Worm (Caenorhabditis elegans) whole organism, L1 larva: ENCODE data around the gene F19B10.3.

Experiments used
- C34B4.2 ChIP-seq: sonication (generic microtip); optimal IDR thresholded peaks from 2 replicates; lab custom pipeline; 2017; ENCODE audit warnings: mild to moderate bottlenecking, missing genetic modification characterization, missing compliant biosample characterization
- F16B12.6 ChIP-seq: fragments of 150-350 bp; optimal IDR thresholded peaks from 2 replicates; lab custom pipeline; 2014; ENCODE audit warnings: missing biosample characterization, missing genetic modification characterization
- Y116A8C.19 ChIP-seq: sonication (generic microtip); optimal IDR thresholded peaks from 2 replicates; lab custom pipeline; 2016; ENCODE audit warnings: missing compliant biosample characterization, missing genetic modification characterization, borderline replicate concordance
- aha-1 ChIP-seq: fragments of 150-350 bp; optimal IDR thresholded peaks from 2 replicates; lab custom pipeline; 2014; ENCODE audit warnings: missing biosample characterization, missing genetic modification characterization
- alr-1 ChIP-seq: fragments of 200-800 bp; sonication (Bioruptor generic); optimal IDR thresholded peaks from 2 replicates; lab custom pipeline; 2018; ENCODE audit warnings: borderline replicate concordance, mild to moderate bottlenecking, missing genetic modification characterization, missing compliant biosample characterization
- ama-1 ChIP-seq: fragments of 150-350 bp; optimal IDR thresholded peaks from 2 replicates; lab custom pipeline; 2014
- ceh-63 ChIP-seq: fragments of 200-800 bp; sonication (Bioruptor generic); optimal IDR thresholded peaks from 2 replicates; lab custom pipeline; 2018; ENCODE audit warnings: mild to moderate bottlenecking, missing genetic modification characterization, missing compliant biosample characterization
- ceh-8 ChIP-seq: fragments of 200-800 bp; sonication (Bioruptor generic); optimal IDR thresholded peaks from 2 replicates; lab custom pipeline; 2018; ENCODE audit warnings: mild to moderate bottlenecking, missing genetic modification characterization, moderate library complexity, missing compliant biosample characterization
- ceh-82 ChIP-seq, 3 experiments: fragments of 150-350 bp in 1 of 3; sonication (generic microtip) in 2 of 3; optimal IDR thresholded peaks; 2 replicates each; lab custom pipeline; 2014 to 2017; ENCODE audit warnings: missing biosample characterization in 3 of 3, missing genetic modification characterization in 3 of 3
- ceh-88 ChIP-seq: fragments of 200-800 bp; sonication (Bioruptor generic); IDR thresholded peaks from 2 replicates; pipeline ENCODE4 v1.3.6; 2022; ENCODE audit warnings: missing genetic modification characterization, missing compliant biosample characterization
- ceh-90 ChIP-seq: sonication (generic microtip); optimal IDR thresholded peaks from 2 replicates; lab custom pipeline; 2016; ENCODE audit warnings: missing genetic modification characterization, missing compliant biosample characterization
- dpl-1 ChIP-seq, 3 experiments: fragments of 150-350 bp in 2 of 3; sonication (generic microtip) in 1 of 3; optimal IDR thresholded peaks; 2 replicates each; lab custom pipeline; 2014 to 2017; ENCODE audit warnings: missing biosample characterization in 3 of 3, missing genetic modification characterization in 3 of 3, missing genetic modification reagents in 3 of 3
- efl-1 ChIP-seq, 4 experiments: fragments of 150-350 bp; optimal IDR thresholded peaks in 3 of 4; peaks in 1 of 4; 1 replicate in 1 of 4; 2 replicates in 3 of 4; lab custom pipeline; 2014; ENCODE audit warnings: missing biosample characterization in 2 of 4, missing genetic modification characterization in 2 of 4, missing genetic modification reagents in 2 of 4
- elt-3 ChIP-seq, 6 experiments: fragments of 150-350 bp in 1 of 6; sonication (generic microtip); optimal IDR thresholded peaks; 2 replicates each; lab custom pipeline; 2017 to 2018; ENCODE audit warnings: missing biosample characterization in 6 of 6, missing genetic modification characterization in 6 of 6, inconsistent platforms in 1 of 6
- fkh-4 ChIP-seq: sonication (generic microtip); optimal IDR thresholded peaks from 2 replicates; lab custom pipeline; 2016; ENCODE audit warnings: missing compliant biosample characterization, missing genetic modification characterization, borderline replicate concordance
- fkh-8 ChIP-seq: sonication (generic microtip); optimal IDR thresholded peaks from 2 replicates; lab custom pipeline; 2016; ENCODE audit warnings: mild to moderate bottlenecking, missing genetic modification characterization, missing compliant biosample characterization
- fos-1 ChIP-seq: fragments of 150-350 bp; optimal IDR thresholded peaks from 2 replicates; lab custom pipeline; 2014; ENCODE audit warnings: missing biosample characterization, missing genetic modification characterization
- hlh-4 ChIP-seq: sonication (generic microtip); optimal IDR thresholded peaks from 2 replicates; lab custom pipeline; 2016; ENCODE audit warnings: mild to moderate bottlenecking, missing genetic modification characterization, missing compliant biosample characterization
- hpl-2 ChIP-seq: fragments of 150-350 bp; optimal IDR thresholded peaks from 2 replicates; lab custom pipeline; 2014; ENCODE audit warnings: missing biosample characterization, missing genetic modification reagents, missing genetic modification characterization
- irx-1 ChIP-seq: sonication (generic microtip); optimal IDR thresholded peaks from 2 replicates; lab custom pipeline; 2016; ENCODE audit warnings: missing genetic modification characterization, missing compliant biosample characterization
- isw-1 ChIP-seq: fragments of 200-800 bp; sonication (Bioruptor generic); IDR thresholded peaks from 2 replicates; pipeline ENCODE4 v1.3.6; 2022; ENCODE audit warnings: missing genetic modification characterization, missing compliant biosample characterization
- lin-13 ChIP-seq: fragments of 150-350 bp; optimal IDR thresholded peaks from 2 replicates; lab custom pipeline; 2014; ENCODE audit warnings: missing biosample characterization, missing genetic modification reagents, missing genetic modification characterization
- lin-15B ChIP-seq: fragments of 150-350 bp; sonication (generic microtip); optimal IDR thresholded peaks from 3 replicates; lab custom pipeline; 2014; ENCODE audit warnings: missing biosample characterization, missing genetic modification characterization
- lin-35 ChIP-seq, 2 experiments: fragments of 150-350 bp; optimal IDR thresholded peaks; 2 replicates each; lab custom pipeline; 2014; ENCODE audit warnings: missing biosample characterization in 2 of 2, missing genetic modification characterization in 2 of 2, missing genetic modification reagents in 2 of 2
- lin-39 ChIP-seq: fragments of 150-350 bp; optimal IDR thresholded peaks from 2 replicates; lab custom pipeline; 2014; ENCODE audit warnings: missing biosample characterization, missing genetic modification reagents, missing genetic modification characterization
- mab-9 ChIP-seq: fragments of 200-800 bp; sonication (Bioruptor generic); IDR thresholded peaks from 2 replicates; pipeline ENCODE4 v1.3.6; 2022; ENCODE audit warnings: missing genetic modification reagents, missing genetic modification characterization, missing compliant biosample characterization
- nhr-11 ChIP-seq: fragments of 150-350 bp; optimal IDR thresholded peaks from 2 replicates; lab custom pipeline; 2014; ENCODE audit warnings: missing biosample characterization, missing genetic modification characterization
- nhr-12 ChIP-seq: sonication (generic microtip); optimal IDR thresholded peaks from 2 replicates; lab custom pipeline; 2017; ENCODE audit warnings: missing biosample characterization, missing genetic modification characterization
- nhr-20 ChIP-seq: sonication (generic microtip); optimal IDR thresholded peaks from 2 replicates; lab custom pipeline; 2016; ENCODE audit warnings: mild to moderate bottlenecking, missing genetic modification characterization, missing compliant biosample characterization
- nhr-237 ChIP-seq: fragments of 150-350 bp; optimal IDR thresholded peaks from 2 replicates; lab custom pipeline; 2014; ENCODE audit warnings: missing biosample characterization, missing genetic modification characterization
- nhr-85 ChIP-seq: sonication (generic microtip); peaks from one replicate; lab custom pipeline; 2016; ENCODE audit warnings: missing genetic modification characterization, inconsistent platforms, missing compliant biosample characterization
- pqm-1 ChIP-seq: sonication (generic microtip); optimal IDR thresholded peaks from 3 replicates; lab custom pipeline; 2017; ENCODE audit warnings: missing biosample characterization, missing genetic modification characterization
- rnt-1 ChIP-seq: sonication (generic microtip); optimal IDR thresholded peaks from 2 replicates; lab custom pipeline; 2016; ENCODE audit warnings: mild to moderate bottlenecking, missing genetic modification characterization, moderate library complexity, missing compliant biosample characterization
- skn-1 ChIP-seq: fragments of 150-350 bp; optimal IDR thresholded peaks from 2 replicates; lab custom pipeline; 2014; ENCODE audit warnings: missing biosample characterization, missing genetic modification characterization
- snpc-4 ChIP-seq: fragments of 150-350 bp; optimal IDR thresholded peaks from 2 replicates; lab custom pipeline; 2014; ENCODE audit warnings: missing biosample characterization, missing genetic modification characterization
- sox-4 ChIP-seq: sonication (generic microtip); optimal IDR thresholded peaks from 2 replicates; lab custom pipeline; 2016; ENCODE audit warnings: missing genetic modification characterization, missing compliant biosample characterization
- sup-37 ChIP-seq: fragments of 200-800 bp; sonication (Bioruptor generic); optimal IDR thresholded peaks from 2 replicates; lab custom pipeline; 2018; ENCODE audit warnings: mild to moderate bottlenecking, missing genetic modification characterization, missing compliant biosample characterization
- tbx-2 ChIP-seq: sonication (generic microtip); optimal IDR thresholded peaks from 2 replicates; lab custom pipeline; 2016; ENCODE audit warnings: missing genetic modification characterization, missing compliant biosample characterization
- unc-98 ChIP-seq: fragments of 200-800 bp; sonication (Bioruptor generic); IDR thresholded peaks from 2 replicates; pipeline ENCODE4 v1.3.6; 2022; ENCODE audit warnings: missing genetic modification characterization, missing compliant biosample characterization
- xbp-1 ChIP-seq: sonication (generic microtip); optimal IDR thresholded peaks from 2 replicates; lab custom pipeline; 2016; ENCODE audit warnings: missing genetic modification characterization, missing compliant biosample characterization
- zip-4 ChIP-seq: fragments of 200-800 bp; sonication (Bioruptor generic); optimal IDR thresholded peaks from 2 replicates; lab custom pipeline; 2018; ENCODE audit warnings: mild to moderate bottlenecking, missing genetic modification characterization, moderate library complexity, missing compliant biosample characterization

The F19B10.3 gene

ce11 chrII:3682770-3683234 is 18.2 kb downstream of the F19B10.3 start, which contains the start of gene F19B10.1 (continued):
- peak; percentile 68 for TF ChIP-seq xbp-1
- TF ChIP-seq lin-35 (GFP tag; optimal IDR thresholded peaks at IDR 0.05; lab: Kevin White, UChicago) = peak; percentile 88 to 98
- TF ChIP-seq ceh-88 = no peak
- TF ChIP-seq F16B12.6 (tag; lab: Kevin White, UChicago) = peak; percentile 97
- peak; percentile 73 for TF ChIP-seq lin-39 (tag; lab: Kevin White, UChicago)
- peak; percentile 72 for TF ChIP-seq lin-13
- TF ChIP-seq nhr-85 (tag; lab: Kevin White, UChicago) = peak; percentile 91
- TF ChIP-seq fkh-8 (tag; lab: Kevin White, UChicago) = no peak
- no peak for TF ChIP-seq ama-1 (lab: Kevin White, UChicago)
- TF ChIP-seq rnt-1 (tag; lab: Kevin White, UChicago) = peak; percentile 77
- TF ChIP-seq sox-4 (tag; lab: Kevin White, UChicago) = no peak
- no peak for TF ChIP-seq ceh-63
- TF ChIP-seq Y116A8C.19 = no peak
- peak; percentile 31; the same call in 1 of the 2 replicates for TF ChIP-seq isw-1 (GFP tag; lab: Robert Waterston, UW)
- no peak for TF ChIP-seq hlh-4 (tag; lab: Kevin White, UChicago)
- TF ChIP-seq irx-1 (tag; lab: Kevin White, UChicago) = peak; percentile 59
- TF ChIP-seq ceh-8 (GFP tag; lab: Kevin White, UChicago) = no peak
- peak; percentile 52 for TF ChIP-seq lin-15B
- 0 out of 2 replicates have a peak, but pooled peaks have one; percentile 23 for TF ChIP-seq mab-9
- peak in 3 of 6 experiments; percentile 62 to 95 (median 85) for TF ChIP-seq elt-3 (tag; optimal IDR thresholded peaks at IDR 0.05; lab: Kevin White, UChicago)
- TF ChIP-seq snpc-4 = peak; percentile 68
- peak in 1 of 3 experiments; percentile 55 for TF ChIP-seq ceh-82 (tag; optimal IDR thresholded peaks at IDR 0.05; lab: Kevin White, UChicago)
- no peak for TF ChIP-seq unc-98 (GFP tag; lab: Robert Waterston, UW)
- TF ChIP-seq, all 84 proteins: peak for 45

ce11 chrII:3684487-3685067 is 20.0 kb downstream of the F19B10.3 start:
- TF ChIP-seq aha-1 (tag; lab: Kevin White, UChicago) (no peak), zip-4 (GFP tag; lab: Kevin White, UChicago) (peak; percentile 47), skn-1 (tag; lab: Kevin White, UChicago) (peak; percentile 17), efl-1 (optimal IDR thresholded peaks at IDR 0.05; lab: Kevin White, UChicago) (no peak), efl-1 (GFP tag; optimal IDR thresholded peaks at IDR 0.05 in 1 of 2; lab: Kevin White, UChicago) (peak in 1 of 2 experiments; percentile 78), Y116A8C.19 (no peak), ceh-88 (no peak), ceh-90 (no peak), fos-1 (no peak)

- no peak for TF ChIP-seq nhr-237 (tag; lab: Kevin White, UChicago)
- no peak for TF ChIP-seq nhr-11
- no peak for TF ChIP-seq hpl-2 (GFP tag; lab: Kevin White, UChicago)
- TF ChIP-seq fkh-4 (tag; lab: Kevin White, UChicago) = no peak
These were observed 23.8 kb downstream of the F19B10.3 start, which contains the start of gene ifas-1 for ce11 chrII:3688333-3688732. Gene ifas-1, minus strand, starts transcription at chrII:3688719.

ce11 chrII:3690646-3691045 is 26.1 kb downstream of the F19B10.3 start, which contains the start of gene srx-101:
Gene srx-101, minus strand, starts transcription at chrII:3690746.
- TF ChIP-seq Y116A8C.19 = no peak
- no peak for TF ChIP-seq zip-4 (GFP tag; lab: Kevin White, UChicago)
- TF ChIP-seq pqm-1 (tag; lab: Kevin White, UChicago) = no peak
- no peak for TF ChIP-seq lin-35 (GFP tag; optimal IDR thresholded peaks at IDR 0.05; lab: Kevin White, UChicago)
- no peak for TF ChIP-seq alr-1 (tag; lab: Kevin White, UChicago)
- no peak for TF ChIP-seq xbp-1
- TF ChIP-seq hlh-4 (tag; lab: Kevin White, UChicago) = no peak
- TF ChIP-seq snpc-4 = no peak
- TF ChIP-seq fkh-4 (tag; lab: Kevin White, UChicago) = no peak
- no peak for TF ChIP-seq tbx-2
- TF ChIP-seq sup-37 = no peak
- TF ChIP-seq dpl-1 (GFP tag; optimal IDR thresholded peaks at IDR 0.05; lab: Kevin White, UChicago) = no peak
- no peak for TF ChIP-seq nhr-12 (tag; lab: Kevin White, UChicago)
- no peak for TF ChIP-seq C34B4.2 (tag; lab: Kevin White, UChicago)
- no peak for TF ChIP-seq nhr-20
- TF ChIP-seq nhr-237 (tag; lab: Kevin White, UChicago) = no peak
- TF ChIP-seq F16B12.6 (tag; lab: Kevin White, UChicago) = no peak
- TF ChIP-seq hpl-2 (GFP tag; lab: Kevin White, UChicago) = no peak
